Fruit fly (Drosophila melanogaster) whole organism, pupa: ENCODE data around the gene Ddx56.

ENCODE experiments used
- CG15710 ChIP-seq: fragments of 200-800 bp; sonication (Bioruptor generic); optimal IDR thresholded peaks from 2 replicates; lab custom pipeline; 2018; ENCODE audit warnings: missing biosample characterization, mild to moderate bottlenecking, missing genetic modification characterization, moderate library complexity
- Snoo ChIP-seq: fragments of 200-800 bp; sonication (Bioruptor generic); optimal IDR thresholded peaks from 3 replicates; lab custom pipeline; 2017; ENCODE audit warnings: missing biosample characterization, mild to moderate bottlenecking, missing genetic modification characterization, inconsistent platforms
- gl ChIP-seq: fragments of 200-800 bp; sonication (Bioruptor generic); optimal IDR thresholded peaks from 2 replicates; lab custom pipeline; 2018; ENCODE audit warnings: missing biosample characterization, mild to moderate bottlenecking, missing genetic modification characterization

DNA sequence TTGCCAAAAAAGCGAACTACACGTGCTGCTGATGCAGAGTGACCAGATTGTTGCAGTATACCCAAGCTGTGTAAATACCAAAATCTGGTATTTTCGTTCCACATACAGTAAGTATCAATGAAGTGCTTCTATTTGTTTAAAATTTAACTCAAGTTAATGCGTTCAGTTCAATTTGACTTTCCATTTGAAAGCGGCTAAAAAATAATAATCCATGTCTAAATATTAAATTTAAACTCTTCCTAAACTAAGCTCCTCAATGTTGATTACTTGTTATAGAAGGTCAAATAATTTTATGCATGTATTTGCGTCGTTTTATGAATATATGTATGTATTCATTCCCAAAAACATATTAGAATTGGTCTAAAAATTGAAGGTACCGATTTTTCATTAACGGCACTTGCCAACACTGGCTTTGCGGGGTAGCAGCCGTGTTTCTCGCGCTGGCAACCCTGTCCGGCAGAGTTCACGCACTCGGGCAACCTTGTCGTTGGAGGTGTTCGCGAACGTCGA is 37.9 kb downstream of the Ddx56 start, which contains the start of the genes peng and sol:
- TF ChIP-seq CG15710 (tag; lab: Kevin White, UChicago) (peak; percentile 62), Snoo (peak; percentile 70), gl (no peak)
